Fruit fly (Drosophila melanogaster) whole organism, embryonic: ENCODE results near the gene CG42340.

Source experiments
- BEAF-32 ChIP-seq: fragments of 200-800 bp; sonication (Bioruptor generic); optimal IDR thresholded peaks from 3 replicates; lab custom pipeline; 2017; ENCODE audit warnings: missing biosample characterization, missing genetic modification characterization, mild to moderate bottlenecking, moderate library complexity, missing genetic modification reagents
- Bgb ChIP-seq: fragments of 200-800 bp; sonication (Bioruptor generic); IDR thresholded peaks from 2 replicates; pipeline ENCODE4 v1.3.6; 2022; ENCODE audit warnings: missing biosample characterization, missing genetic modification characterization; ENCODE audit not compliant: partially characterized antibody
- CG12219 ChIP-seq: fragments of 200-800 bp; sonication (Bioruptor generic); optimal IDR thresholded peaks from 3 replicates; lab custom pipeline; 2018; ENCODE audit warnings: missing biosample characterization, mild to moderate bottlenecking, missing genetic modification characterization
- CG12299 ChIP-seq: fragments of 200-800 bp; sonication (Bioruptor generic); optimal IDR thresholded peaks from 2 replicates; lab custom pipeline; 2018; ENCODE audit warnings: missing biosample characterization, mild to moderate bottlenecking, missing genetic modification characterization
- CG12942 ChIP-seq: fragments of 200-800 bp; sonication (Bioruptor generic); optimal IDR thresholded peaks from 3 replicates; lab custom pipeline; 2016; ENCODE audit warnings: missing biosample characterization, missing genetic modification characterization
- CG13775 ChIP-seq: fragments of 200-800 bp; sonication (Bioruptor generic); optimal IDR thresholded peaks from 3 replicates; lab custom pipeline; 2017; ENCODE audit warnings: missing biosample characterization, mild to moderate bottlenecking, missing genetic modification characterization
- CG17359 ChIP-seq: fragments of 200-800 bp; sonication (Bioruptor generic); optimal IDR thresholded peaks from 3 replicates; lab custom pipeline; 2018; ENCODE audit warnings: missing biosample characterization, mild to moderate bottlenecking, missing genetic modification characterization, moderate library complexity
- CG17829 ChIP-seq: fragments of 200-800 bp; optimal IDR thresholded peaks from 2 replicates; lab custom pipeline; 2019; ENCODE audit warnings: missing biosample characterization, mild to moderate bottlenecking, missing genetic modification characterization, moderate library complexity
- CG2202 ChIP-seq: fragments of 200-800 bp; sonication (Bioruptor generic); optimal IDR thresholded peaks from 2 replicates; lab custom pipeline; 2018; ENCODE audit warnings: missing biosample characterization, mild to moderate bottlenecking, missing genetic modification characterization
- CG2678 ChIP-seq: fragments of 200-800 bp; sonication (Bioruptor generic); optimal IDR thresholded peaks from 3 replicates; lab custom pipeline; 2019; ENCODE audit warnings: missing biosample characterization, mild to moderate bottlenecking, missing genetic modification characterization, moderate library complexity
- CG3163 ChIP-seq: fragments of 200-800 bp; sonication (Bioruptor generic); optimal IDR thresholded peaks from 3 replicates; lab custom pipeline; 2016; ENCODE audit warnings: missing biosample characterization, missing genetic modification characterization
- CG33213 ChIP-seq: fragments of 200-800 bp; sonication (Bioruptor generic); optimal IDR thresholded peaks from 3 replicates; lab custom pipeline; 2016; ENCODE audit warnings: missing biosample characterization, missing genetic modification characterization
- CG3726 ChIP-seq: fragments of 200-800 bp; sonication (Bioruptor generic); IDR thresholded peaks from 3 replicates; pipeline ENCODE4, ENCODE4 v1.3.6; 2022; ENCODE audit warnings: missing biosample characterization, missing genetic modification characterization
- CG5953 ChIP-seq: fragments of 200-800 bp; sonication (Bioruptor generic); IDR thresholded peaks from 2 replicates; pipeline ENCODE4 v1.3.6; 2022; ENCODE audit warnings: missing biosample characterization, missing genetic modification characterization
- CG7556 ChIP-seq: fragments of 200-800 bp; sonication (Bioruptor generic); optimal IDR thresholded peaks from 2 replicates; lab custom pipeline; 2017; ENCODE audit warnings: missing biosample characterization, mild to moderate bottlenecking, missing genetic modification characterization
- CG7987 ChIP-seq: fragments of 200-800 bp; sonication (Bioruptor generic); optimal IDR thresholded peaks from 2 replicates; lab custom pipeline; 2018; ENCODE audit warnings: missing biosample characterization, mild to moderate bottlenecking, missing genetic modification characterization, moderate library complexity
- CG8478 ChIP-seq: fragments of >200 bp; optimal IDR thresholded peaks from 2 replicates; lab custom pipeline; 2018
- CG9727 ChIP-seq: fragments of 200-800 bp; sonication (Bioruptor generic); optimal IDR thresholded peaks from 3 replicates; lab custom pipeline; 2017; ENCODE audit warnings: missing biosample characterization, mild to moderate bottlenecking, missing genetic modification characterization
- Camta ChIP-seq: fragments of 200-800 bp; sonication (Bioruptor generic); optimal IDR thresholded peaks from 2 replicates; lab custom pipeline; 2016; ENCODE audit warnings: missing biosample characterization, missing genetic modification characterization
- Deaf1 ChIP-seq: fragments of 200-800 bp; optimal IDR thresholded peaks from 3 replicates; lab custom pipeline; 2019; ENCODE audit warnings: missing biosample characterization, mild to moderate bottlenecking, missing genetic modification characterization, moderate library complexity
- Dek ChIP-seq: fragments of 200-800 bp; sonication (Bioruptor generic); optimal IDR thresholded peaks from 3 replicates; lab custom pipeline; 2019; ENCODE audit warnings: missing biosample characterization, mild to moderate bottlenecking, missing genetic modification characterization, moderate library complexity
- Doc3 ChIP-seq: fragments of 200-800 bp; sonication (Bioruptor generic); IDR thresholded peaks from 3 replicates; pipeline ENCODE4 v1.3.6; 2022; ENCODE audit warnings: missing biosample characterization, missing genetic modification characterization; ENCODE audit not compliant: partially characterized antibody
- Dp ChIP-seq: fragments of 200-800 bp; sonication (Bioruptor generic); optimal IDR thresholded peaks from 2 replicates; lab custom pipeline; 2018; ENCODE audit warnings: missing biosample characterization, mild to moderate bottlenecking, missing genetic modification characterization, moderate library complexity
- Fer3 ChIP-seq: fragments of 200-800 bp; sonication (Bioruptor generic); optimal IDR thresholded peaks from 2 replicates; lab custom pipeline; 2018; ENCODE audit warnings: missing biosample characterization, mild to moderate bottlenecking, missing genetic modification characterization, moderate library complexity
- HLH3B ChIP-seq: fragments of 200-800 bp; sonication (Bioruptor generic); IDR thresholded peaks from 2 replicates; pipeline ENCODE4 v1.3.6; 2022; ENCODE audit warnings: missing biosample characterization, missing genetic modification characterization
- Hand ChIP-seq: fragments of 200-800 bp; sonication (Bioruptor generic); optimal IDR thresholded peaks from 2 replicates; lab custom pipeline; 2017; ENCODE audit warnings: mild to moderate bottlenecking, missing biosample characterization, missing genetic modification reagents, missing genetic modification characterization
- HmgD ChIP-seq: fragments of 200-800 bp; sonication (Bioruptor generic); optimal IDR thresholded peaks from 3 replicates; lab custom pipeline; 2016; ENCODE audit warnings: missing biosample characterization, missing genetic modification characterization
- Lhr ChIP-seq: fragments of 200-800 bp; sonication (Bioruptor generic); optimal IDR thresholded peaks from 3 replicates; lab custom pipeline; 2017; ENCODE audit warnings: mild to moderate bottlenecking, missing biosample characterization, missing genetic modification reagents, missing genetic modification characterization
- Nf-YA ChIP-seq: fragments of 200-800 bp; sonication (Bioruptor generic); IDR thresholded peaks from 2 replicates; pipeline ENCODE4 v1.3.6; 2022; ENCODE audit warnings: missing biosample characterization, missing genetic modification characterization
- Sry-δ ChIP-seq: fragments of 200-800 bp; sonication (Bioruptor generic); optimal IDR thresholded peaks from 2 replicates; lab custom pipeline; 2016; ENCODE audit warnings: missing biosample characterization, missing genetic modification characterization
- TFAM ChIP-seq: fragments of 200-800 bp; sonication (Bioruptor generic); optimal IDR thresholded peaks from 2 replicates; lab custom pipeline; 2017; ENCODE audit warnings: missing biosample characterization, missing genetic modification characterization, inconsistent platforms
- Taf1 ChIP-seq: fragments of 200-800 bp; sonication (Bioruptor generic); IDR thresholded peaks from 2 replicates; pipeline ENCODE4 v1.3.6; 2022; ENCODE audit warnings: missing biosample characterization, missing genetic modification characterization
- aop ChIP-seq: fragments of 200-800 bp; sonication (Bioruptor generic); IDR thresholded peaks from 2 replicates; pipeline ENCODE4 v1.3.6; 2022; ENCODE audit warnings: missing biosample characterization, missing genetic modification characterization
- bigmax ChIP-seq: fragments of 200-800 bp; sonication (Bioruptor generic); optimal IDR thresholded peaks from 2 replicates; lab custom pipeline; 2018; ENCODE audit warnings: missing biosample characterization, mild to moderate bottlenecking, missing genetic modification characterization
- cas ChIP-seq: fragments of 200-800 bp; sonication (Bioruptor generic); IDR thresholded peaks from 2 replicates; pipeline ENCODE4 v1.3.6; 2022; ENCODE audit warnings: missing biosample characterization, missing genetic modification characterization
- dpn ChIP-seq, 2 experiments: fragments of 200-800 bp; sonication (Bioruptor generic); optimal IDR thresholded peaks; 3 replicates each; lab custom pipeline; 2016; ENCODE audit warnings: missing biosample characterization in 2 of 2, missing genetic modification characterization in 2 of 2
- dysf ChIP-seq: fragments of 200-800 bp; sonication (Bioruptor generic); IDR thresholded peaks from 3 replicates; pipeline ENCODE4 v1.3.6; 2022; ENCODE audit warnings: missing biosample characterization, missing genetic modification characterization
- ham ChIP-seq: fragments of 200-800 bp; sonication (Bioruptor generic); IDR thresholded peaks from 2 replicates; pipeline ENCODE4 v1.3.6; 2022; ENCODE audit warnings: missing biosample characterization, missing genetic modification characterization
- hb ChIP-seq: fragments of 200-800 bp; sonication (Bioruptor generic); IDR thresholded peaks from 3 replicates; pipeline ENCODE4 v1.3.6; 2022; ENCODE audit warnings: missing biosample characterization, missing genetic modification characterization; ENCODE audit not compliant: partially characterized antibody
- her ChIP-seq: fragments of 200-800 bp; sonication (Bioruptor generic); optimal IDR thresholded peaks from 2 replicates; lab custom pipeline; 2016; ENCODE audit warnings: missing biosample characterization, missing genetic modification characterization
- hkb ChIP-seq, 2 experiments: fragments of 200-800 bp in 1 of 2; fragments of >200 bp in 1 of 2; sonication (Bioruptor generic) in 1 of 2; IDR thresholded peaks in 1 of 2; optimal IDR thresholded peaks in 1 of 2; 2 replicates each; pipeline versions ENCODE4 v1.3.6 to Lab custom; 2017 to 2022; ENCODE audit warnings: missing biosample characterization in 1 of 2, missing genetic modification characterization in 1 of 2
- ken ChIP-seq: fragments of 200-800 bp; sonication (Bioruptor generic); IDR thresholded peaks from 3 replicates; pipeline ENCODE4 v1.3.6; 2022; ENCODE audit warnings: missing biosample characterization, missing genetic modification characterization
- lab ChIP-seq: fragments of 200-800 bp; sonication (Bioruptor generic); optimal IDR thresholded peaks from 3 replicates; lab custom pipeline; 2017; ENCODE audit warnings: missing biosample characterization, missing genetic modification characterization, mild to moderate bottlenecking, moderate library complexity, missing genetic modification reagents
- pfk ChIP-seq: fragments of 200-800 bp; sonication (Bioruptor generic); optimal IDR thresholded peaks from 2 replicates; lab custom pipeline; 2018; ENCODE audit warnings: missing biosample characterization, mild to moderate bottlenecking, missing genetic modification characterization, moderate library complexity
- sim ChIP-seq: fragments of 200-800 bp; sonication (Bioruptor generic); IDR thresholded peaks from 2 replicates; pipeline ENCODE4 v1.3.6; 2022; ENCODE audit warnings: missing biosample characterization, missing genetic modification characterization
- sr ChIP-seq: fragments of 200-800 bp; sonication (Bioruptor generic); IDR thresholded peaks from 3 replicates; pipeline ENCODE4 v1.3.6; 2022; ENCODE audit warnings: missing biosample characterization, missing genetic modification characterization
- tin ChIP-seq: fragments of 200-800 bp; sonication (Bioruptor generic); optimal IDR thresholded peaks from 3 replicates; lab custom pipeline; 2016; ENCODE audit warnings: missing biosample characterization, missing genetic modification characterization
- unc-4 ChIP-seq: fragments of 200-800 bp; sonication (Bioruptor generic); IDR thresholded peaks from 2 replicates; pipeline ENCODE4 v1.3.6; 2022; ENCODE audit warnings: missing biosample characterization, missing genetic modification characterization; ENCODE audit not compliant: partially characterized antibody
- wek ChIP-seq: fragments of 200-800 bp; sonication (Bioruptor generic); optimal IDR thresholded peaks from 3 replicates; lab custom pipeline; 2018; ENCODE audit warnings: missing biosample characterization, mild to moderate bottlenecking, missing genetic modification characterization, moderate library complexity
- zen2 ChIP-seq: fragments of 200-800 bp; sonication (Bioruptor generic); IDR thresholded peaks from 3 replicates; pipeline ENCODE4 v1.3.6; 2022; ENCODE audit warnings: missing biosample characterization, missing genetic modification characterization; ENCODE audit not compliant: partially characterized antibody

CG42340 gene

DNA sequence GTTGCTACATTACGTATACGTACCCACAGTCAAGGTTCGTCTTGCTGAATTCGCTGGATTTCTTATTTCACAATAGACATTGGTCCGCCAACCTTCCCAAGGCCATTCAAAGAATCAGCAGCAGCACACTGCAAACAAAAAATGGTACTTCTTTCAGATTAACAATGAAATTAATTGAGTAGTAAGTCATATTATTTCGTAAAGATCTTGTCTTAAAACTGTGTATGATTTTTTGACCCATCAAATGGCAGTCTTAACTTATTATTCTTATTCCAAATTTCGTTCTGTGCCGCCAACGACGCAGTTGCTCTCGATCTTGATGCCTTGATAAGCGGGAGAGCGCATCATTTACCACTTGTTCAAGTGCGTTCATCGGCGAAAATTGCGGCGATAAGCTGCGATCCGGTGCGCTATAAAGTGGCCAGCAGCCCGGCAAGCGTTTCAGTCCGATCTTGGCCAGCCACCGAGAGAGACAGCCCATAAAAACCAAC, 4.4 kb upstream of the CG42340 start, which contains the start of gene Agxt:
Agxt (plus strand) TSS at position 441 of the 491 bp plus-strand sequence.
- no peak for TF ChIP-seq Nf-YA (GFP tag; lab: Robert Waterston, UW)
- no peak for TF ChIP-seq sim (GFP tag; lab: Robert Waterston, UW)
- TF ChIP-seq CG5953 (GFP tag; lab: Robert Waterston, UW): no peak
- TF ChIP-seq CG17359: peak; percentile 19
- TF ChIP-seq Taf1 (GFP tag; lab: Robert Waterston, UW): no peak
- TF ChIP-seq dysf: 0 out of 3 replicates have a peak, but pooled peaks have one; percentile 17
- TF ChIP-seq CG17829 (tag; lab: Kevin White, UChicago): no peak
- peak in 1 of 2 experiments; percentile 11 for TF ChIP-seq dpn (GFP tag; optimal IDR thresholded peaks at IDR 0.05; lab: Kevin White, UChicago)
- no peak for TF ChIP-seq Dek (tag; lab: Kevin White, UChicago)
- TF ChIP-seq tin (GFP tag; lab: Kevin White, UChicago): no peak
- no peak for TF ChIP-seq Hand (GFP tag; lab: Kevin White, UChicago)
- peak; percentile 58 for TF ChIP-seq lab (GFP tag; lab: Kevin White, UChicago)
- no peak for TF ChIP-seq CG12219 (GFP tag; lab: Kevin White, UChicago)
- TF ChIP-seq CG7987 (GFP tag; lab: Kevin White, UChicago): no peak
- no peak for TF ChIP-seq CG13775
- TF ChIP-seq wek (GFP tag; lab: Kevin White, UChicago): no peak
- no peak for TF ChIP-seq aop (GFP tag; lab: Robert Waterston, UW)
- no peak for TF ChIP-seq pfk (GFP tag; lab: Kevin White, UChicago)
- no peak for TF ChIP-seq CG3726
- no peak for TF ChIP-seq BEAF-32
- TF ChIP-seq hkb (optimal IDR thresholded peaks at IDR 0.05; lab: Kevin White, UChicago): no peak
- TF ChIP-seq hkb (GFP tag; IDR thresholded peaks at IDR 0.05; lab: Robert Waterston, UW): peak; percentile 38; the same call in 1 of the 2 replicates
- no peak for TF ChIP-seq Sry-δ (GFP tag; lab: Kevin White, UChicago)
- no peak for TF ChIP-seq hb (GFP tag; lab: Robert Waterston, UW)
- no peak for TF ChIP-seq TFAM (GFP tag; lab: Kevin White, UChicago)
- no peak for TF ChIP-seq CG12299
- no peak for TF ChIP-seq CG7556 (GFP tag; lab: Kevin White, UChicago)
- no peak for TF ChIP-seq Lhr (GFP tag; lab: Kevin White, UChicago)
- no peak for TF ChIP-seq zen2 (GFP tag; lab: Robert Waterston, UW)
- no peak for TF ChIP-seq ham (GFP tag; lab: Robert Waterston, UW)
- TF ChIP-seq Deaf1 (tag; lab: Kevin White, UChicago): no peak
- no peak for TF ChIP-seq sr
- TF ChIP-seq Bgb (GFP tag; lab: Robert Waterston, UW): no peak
- TF ChIP-seq CG2202 (tag; lab: Kevin White, UChicago): no peak
- TF ChIP-seq CG9727 (GFP tag; lab: Kevin White, UChicago): no peak
- no peak for TF ChIP-seq Doc3 (GFP tag; lab: Robert Waterston, UW)
- TF ChIP-seq CG33213 (GFP tag; lab: Kevin White, UChicago): no peak
- TF ChIP-seq CG12942 (GFP tag; lab: Kevin White, UChicago): no peak
- TF ChIP-seq HmgD (GFP tag; lab: Kevin White, UChicago): no peak
- TF ChIP-seq cas: no peak
- TF ChIP-seq Fer3 (tag; lab: Kevin White, UChicago): no peak
- TF ChIP-seq CG8478 (lab: Kevin White, UChicago): no peak
- TF ChIP-seq HLH3B (GFP tag; lab: Robert Waterston, UW): no peak
- TF ChIP-seq CG2678 (tag; lab: Kevin White, UChicago): peak; percentile 44
- TF ChIP-seq her (GFP tag; lab: Kevin White, UChicago): no peak
- no peak for TF ChIP-seq ken (GFP tag; lab: Robert Waterston, UW)
- TF ChIP-seq Camta (GFP tag; lab: Kevin White, UChicago): no peak
- TF ChIP-seq CG3163 (GFP tag; lab: Kevin White, UChicago): no peak
- no peak for TF ChIP-seq Dp (GFP tag; lab: Kevin White, UChicago)
- TF ChIP-seq unc-4 (GFP tag; lab: Robert Waterston, UW): no peak
- no peak for TF ChIP-seq bigmax
